Fruit fly (Drosophila melanogaster) whole organism, embryonic: ENCODE results near the gene CG4597.

ENCODE experiments used
- Bdp1 ChIP-seq: fragments of 200-800 bp; sonication (Bioruptor generic); optimal IDR thresholded peaks from 3 replicates; lab custom pipeline; 2016; ENCODE audit warnings: missing biosample characterization, missing genetic modification characterization
- Blimp-1 ChIP-seq: fragments of 200-800 bp; sonication (Bioruptor generic); optimal IDR thresholded peaks from 3 replicates; lab custom pipeline; 2018; ENCODE audit warnings: missing biosample characterization, missing genetic modification characterization, mild to moderate bottlenecking, moderate library complexity, missing genetic modification reagents
- CG10274 ChIP-seq: fragments of 200-800 bp; sonication (Bioruptor generic); optimal IDR thresholded peaks from 3 replicates; lab custom pipeline; 2017; ENCODE audit warnings: missing biosample characterization, mild to moderate bottlenecking, missing genetic modification characterization
- CG12104 ChIP-seq: fragments of 200-800 bp; sonication (Bioruptor generic); optimal IDR thresholded peaks from 3 replicates; lab custom pipeline; 2016; ENCODE audit warnings: missing biosample characterization, missing genetic modification characterization
- CG12236 ChIP-seq: fragments of 200-800 bp; sonication (Bioruptor generic); optimal IDR thresholded peaks from 2 replicates; lab custom pipeline; 2016; ENCODE audit warnings: missing biosample characterization, missing genetic modification characterization
- CG13775 ChIP-seq: fragments of 200-800 bp; sonication (Bioruptor generic); optimal IDR thresholded peaks from 3 replicates; lab custom pipeline; 2017; ENCODE audit warnings: missing biosample characterization, mild to moderate bottlenecking, missing genetic modification characterization
- CG14965 ChIP-seq: fragments of 200-800 bp; sonication (Bioruptor generic); optimal IDR thresholded peaks from 2 replicates; lab custom pipeline; 2016; ENCODE audit warnings: missing biosample characterization, missing genetic modification characterization, borderline replicate concordance
- CG15073 ChIP-seq: fragments of 200-800 bp; sonication (Bioruptor generic); optimal IDR thresholded peaks from 2 replicates; lab custom pipeline; 2016; ENCODE audit warnings: missing biosample characterization, missing genetic modification characterization
- CG15601 ChIP-seq: fragments of 200-800 bp; sonication (Bioruptor generic); optimal IDR thresholded peaks from 3 replicates; lab custom pipeline; 2019; ENCODE audit warnings: missing biosample characterization, mild to moderate bottlenecking, missing genetic modification characterization, moderate library complexity
- CG17328 ChIP-seq: fragments of 200-800 bp; sonication (Bioruptor generic); IDR thresholded peaks from 2 replicates; pipeline ENCODE4 v1.3.6; 2022; ENCODE audit warnings: missing biosample characterization, missing genetic modification characterization
- CG17829 ChIP-seq: fragments of 200-800 bp; optimal IDR thresholded peaks from 2 replicates; lab custom pipeline; 2019; ENCODE audit warnings: missing biosample characterization, mild to moderate bottlenecking, missing genetic modification characterization, moderate library complexity
- CG18619 ChIP-seq: fragments of 200-800 bp; sonication (Bioruptor generic); optimal IDR thresholded peaks from 3 replicates; lab custom pipeline; 2017; ENCODE audit warnings: missing biosample characterization, mild to moderate bottlenecking, missing genetic modification characterization
- CG30431 ChIP-seq: fragments of 200-800 bp; sonication (Bioruptor generic); optimal IDR thresholded peaks from 2 replicates; lab custom pipeline; 2017; ENCODE audit warnings: missing biosample characterization, missing genetic modification characterization
- CG31365 ChIP-seq: fragments of 200-800 bp; sonication (Bioruptor generic); optimal IDR thresholded peaks from 2 replicates; lab custom pipeline; 2018; ENCODE audit warnings: missing biosample characterization, mild to moderate bottlenecking, missing genetic modification characterization
- CG3163 ChIP-seq: fragments of 200-800 bp; sonication (Bioruptor generic); optimal IDR thresholded peaks from 3 replicates; lab custom pipeline; 2016; ENCODE audit warnings: missing biosample characterization, missing genetic modification characterization
- CG34376 ChIP-seq: fragments of 200-800 bp; sonication (Bioruptor generic); optimal IDR thresholded peaks from 2 replicates; lab custom pipeline; 2018; ENCODE audit warnings: missing biosample characterization, mild to moderate bottlenecking, missing genetic modification characterization
- CG4404 ChIP-seq: fragments of 200-800 bp; sonication (Bioruptor generic); IDR thresholded peaks from 2 replicates; pipeline ENCODE4 v1.3.6; 2022; ENCODE audit warnings: missing biosample characterization, missing genetic modification characterization
- CG7786 ChIP-seq: fragments of 200-800 bp; sonication (Bioruptor generic); optimal IDR thresholded peaks from 2 replicates; lab custom pipeline; 2016; ENCODE audit warnings: missing biosample characterization, missing genetic modification characterization
- CG7839 ChIP-seq: fragments of 200-800 bp; sonication (Bioruptor generic); optimal IDR thresholded peaks from 3 replicates; lab custom pipeline; 2018; ENCODE audit warnings: missing biosample characterization, mild to moderate bottlenecking, missing genetic modification characterization, moderate library complexity
- CG8388 ChIP-seq: fragments of 200-800 bp; sonication (Bioruptor generic); optimal IDR thresholded peaks from 2 replicates; lab custom pipeline; 2019; ENCODE audit warnings: missing biosample characterization, mild to moderate bottlenecking, missing genetic modification characterization, moderate library complexity
- CG9609 ChIP-seq: fragments of 200-800 bp; sonication (Bioruptor generic); optimal IDR thresholded peaks from 3 replicates; lab custom pipeline; 2016; ENCODE audit warnings: missing biosample characterization, missing genetic modification characterization
- Dll ChIP-seq: fragments of 200-800 bp; sonication (Bioruptor generic); IDR thresholded peaks from 4 replicates; pipeline ENCODE4 v1.3.6; 2022; ENCODE audit warnings: missing biosample characterization, missing genetic modification characterization; ENCODE audit not compliant: partially characterized antibody
- HHEX ChIP-seq: fragments of 200-800 bp; sonication (Bioruptor generic); optimal IDR thresholded peaks from 3 replicates; lab custom pipeline; 2017; ENCODE audit warnings: missing biosample characterization, mild to moderate bottlenecking, missing genetic modification characterization, missing genetic modification reagents
- Max ChIP-seq: fragments of 200-800 bp; sonication (Bioruptor generic); optimal IDR thresholded peaks from 2 replicates; lab custom pipeline; 2016; ENCODE audit warnings: missing biosample characterization, mild to moderate bottlenecking, missing genetic modification characterization
- Med ChIP-seq: fragments of 200-800 bp; sonication (Bioruptor generic); peaks from one replicate; lab custom pipeline; 2016; ENCODE audit warnings: missing biosample characterization, missing genetic modification characterization, mild to moderate bottlenecking, inconsistent platforms, moderate library complexity
- NFAT ChIP-seq: fragments of 200-800 bp; sonication (Bioruptor generic); IDR thresholded peaks from 2 replicates; pipeline ENCODE4 v1.3.6; 2022; ENCODE audit warnings: missing biosample characterization, missing genetic modification characterization
- Neu2 ChIP-seq: fragments of 200-800 bp; sonication (Bioruptor generic); optimal IDR thresholded peaks from 3 replicates; lab custom pipeline; 2016; ENCODE audit warnings: missing biosample characterization, missing genetic modification characterization, borderline replicate concordance
- Oli ChIP-seq: fragments of 200-800 bp; sonication (Bioruptor generic); optimal IDR thresholded peaks from 2 replicates; lab custom pipeline; 2018; ENCODE audit warnings: missing biosample characterization, mild to moderate bottlenecking, missing genetic modification characterization, moderate library complexity
- Optix ChIP-seq: fragments of 200-800 bp; sonication (Bioruptor generic); IDR thresholded peaks from 3 replicates; pipeline ENCODE4 v1.3.6; 2022; ENCODE audit warnings: missing biosample characterization, missing genetic modification characterization
- Taf1 ChIP-seq: fragments of 200-800 bp; sonication (Bioruptor generic); IDR thresholded peaks from 2 replicates; pipeline ENCODE4 v1.3.6; 2022; ENCODE audit warnings: missing biosample characterization, missing genetic modification characterization
- ab ChIP-seq: fragments of 200-800 bp; sonication (Bioruptor generic); optimal IDR thresholded peaks from 2 replicates; lab custom pipeline; 2016; ENCODE audit warnings: missing biosample characterization, missing genetic modification characterization
- ap ChIP-seq: fragments of 200-800 bp; sonication (Bioruptor generic); IDR thresholded peaks from 2 replicates; pipeline ENCODE4 v1.3.6; 2022; ENCODE audit warnings: missing biosample characterization, missing genetic modification characterization
- bbx ChIP-seq: fragments of 200-800 bp; sonication (Bioruptor generic); IDR thresholded peaks from 2 replicates; pipeline ENCODE4 v1.3.6; 2022; ENCODE audit warnings: missing biosample characterization, missing genetic modification characterization; ENCODE audit not compliant: partially characterized antibody
- br ChIP-seq: fragments of >200 bp; optimal IDR thresholded peaks from 2 replicates; lab custom pipeline; 2017
- crc ChIP-seq: fragments of 200-800 bp; sonication (Bioruptor generic); optimal IDR thresholded peaks from 2 replicates; lab custom pipeline; 2016; ENCODE audit warnings: missing biosample characterization, missing genetic modification characterization
- crol ChIP-seq: fragments of 200-800 bp; sonication (Bioruptor generic); IDR thresholded peaks from 2 replicates; pipeline ENCODE4 v1.3.6; 2022; ENCODE audit warnings: missing biosample characterization, missing genetic modification characterization
- dimm ChIP-seq: fragments of 200-800 bp; sonication (Bioruptor generic); IDR thresholded peaks from 2 replicates; pipeline ENCODE4 v1.3.6; 2022; ENCODE audit warnings: missing biosample characterization, missing genetic modification characterization
- dmrt11E ChIP-seq: fragments of 200-800 bp; sonication (Bioruptor generic); optimal IDR thresholded peaks from 3 replicates; lab custom pipeline; 2018; ENCODE audit warnings: missing biosample characterization, mild to moderate bottlenecking, missing genetic modification characterization, moderate library complexity
- dysf ChIP-seq: fragments of 200-800 bp; sonication (Bioruptor generic); IDR thresholded peaks from 3 replicates; pipeline ENCODE4 v1.3.6; 2022; ENCODE audit warnings: missing biosample characterization, missing genetic modification characterization
- gem ChIP-seq: fragments of 200-800 bp; sonication (Bioruptor generic); optimal IDR thresholded peaks from 2 replicates; lab custom pipeline; 2019; ENCODE audit warnings: missing biosample characterization, mild to moderate bottlenecking, missing genetic modification characterization, moderate library complexity
- h ChIP-seq: fragments of >200 bp; optimal IDR thresholded peaks from 2 replicates; lab custom pipeline; 2017
- hth ChIP-seq: fragments of >200 bp; optimal IDR thresholded peaks from 2 replicates; lab custom pipeline; 2017; ENCODE audit warnings: inconsistent platforms
- jigr1 ChIP-seq: fragments of 200-800 bp; sonication (Bioruptor generic); IDR thresholded peaks from 3 replicates; pipeline ENCODE4 v1.3.6; 2022; ENCODE audit warnings: missing biosample characterization, missing genetic modification characterization
- lab ChIP-seq: fragments of 200-800 bp; sonication (Bioruptor generic); optimal IDR thresholded peaks from 3 replicates; lab custom pipeline; 2017; ENCODE audit warnings: missing biosample characterization, missing genetic modification characterization, mild to moderate bottlenecking, moderate library complexity, missing genetic modification reagents
- otp ChIP-seq: fragments of 200-800 bp; sonication (Bioruptor generic); IDR thresholded peaks from 3 replicates; pipeline ENCODE4, ENCODE4 v1.3.6; 2022; ENCODE audit warnings: missing biosample characterization, missing genetic modification characterization
- pb ChIP-seq: fragments of 200-800 bp; sonication (Bioruptor generic); optimal IDR thresholded peaks from 3 replicates; lab custom pipeline; 2016; ENCODE audit warnings: missing biosample characterization, missing genetic modification characterization
- ranshi ChIP-seq: fragments of 200-800 bp; sonication (Bioruptor generic); IDR thresholded peaks from 2 replicates; pipeline ENCODE4 v1.3.6; 2022; ENCODE audit warnings: missing biosample characterization, missing genetic modification characterization
- row ChIP-seq: fragments of 200-800 bp; sonication (Bioruptor generic); IDR thresholded peaks from 3 replicates; pipeline ENCODE4 v1.3.6; 2022; ENCODE audit warnings: missing biosample characterization, missing genetic modification characterization
- sens ChIP-seq: fragments of 200-800 bp; sonication (Bioruptor generic); peaks from one replicate; lab custom pipeline; 2016; ENCODE audit warnings: missing biosample characterization, missing genetic modification characterization
- so ChIP-seq: fragments of 200-800 bp; sonication (Bioruptor generic); IDR thresholded peaks from 3 replicates; pipeline ENCODE4 v1.3.6; 2022; ENCODE audit warnings: missing biosample characterization, missing genetic modification characterization
- sob ChIP-seq: fragments of 200-800 bp; sonication (Bioruptor generic); IDR thresholded peaks from 2 replicates; pipeline ENCODE4 v1.3.6; 2022; ENCODE audit warnings: missing biosample characterization, missing genetic modification characterization
- ttk ChIP-seq: fragments of 200-800 bp; sonication (Bioruptor generic); IDR thresholded peaks from 2 replicates; pipeline ENCODE4 v2.1.2; 2022; ENCODE audit warnings: missing biosample characterization, missing genetic modification characterization
- unpg ChIP-seq: fragments of 200-800 bp; sonication (Bioruptor generic); optimal IDR thresholded peaks from 3 replicates; lab custom pipeline; 2018; ENCODE audit warnings: missing biosample characterization, mild to moderate bottlenecking, missing genetic modification characterization, moderate library complexity

Gene CG4597

dm6 chr3L:5152354-5152806, 23.1 kb downstream of the CG4597 start, which contains the start of the genes Gen and Srp54k (continued):
- TF ChIP-seq Oli (tag; lab: Kevin White, UChicago) (peak; percentile 7), br (lab: Kevin White, UChicago) (no peak), CG14965 (GFP tag; lab: Kevin White, UChicago) (no peak), pb (no peak), CG17328 (GFP tag; lab: Robert Waterston, UW) (no peak), Blimp-1 (no peak), Max (GFP tag; lab: Kevin White, UChicago) (no peak), CG4404 (peak; percentile 36; the same call in 1 of the 2 replicates), ab (GFP tag; lab: Kevin White, UChicago) (no peak), CG34376 (GFP tag; lab: Kevin White, UChicago) (no peak), crc (GFP tag; lab: Kevin White, UChicago) (no peak), Optix (GFP tag; lab: Robert Waterston, UW) (no peak), h (lab: Kevin White, UChicago) (no peak), CG12104 (GFP tag; lab: Kevin White, UChicago) (no peak), hth (lab: Kevin White, UChicago) (no peak), CG12236 (no peak), ap (GFP tag; lab: Robert Waterston, UW) (no peak), CG3163 (GFP tag; lab: Kevin White, UChicago) (no peak), ranshi (GFP tag; lab: Robert Waterston, UW) (no peak), Bdp1 (no peak), bbx (no peak), Med (GFP tag; lab: Kevin White, UChicago) (peak; percentile 85), CG7839 (tag; lab: Kevin White, UChicago) (no peak), Neu2 (GFP tag; lab: Kevin White, UChicago) (no peak), jigr1 (GFP tag; lab: Robert Waterston, UW) (no peak), CG31365 (tag; lab: Kevin White, UChicago) (no peak), CG18619 (GFP tag; lab: Kevin White, UChicago) (peak; percentile 34), CG17829 (tag; lab: Kevin White, UChicago) (no peak), dimm (no peak), Taf1 (GFP tag; lab: Robert Waterston, UW) (no peak), CG8388 (GFP tag; lab: Kevin White, UChicago) (no peak), lab (no peak), unpg (GFP tag; lab: Kevin White, UChicago) (no peak), so (no peak), CG15601 (tag; lab: Kevin White, UChicago) (peak; percentile 46), dysf (GFP tag; lab: Robert Waterston, UW) (peak; percentile 58), CG10274 (GFP tag; lab: Kevin White, UChicago) (no peak), sob (peak; percentile 63), CG13775 (peak; percentile 49), crol (GFP tag; lab: Robert Waterston, UW) (no peak), NFAT (0 out of 2 replicates have a peak, but pooled peaks have one; percentile 6), HHEX (GFP tag; lab: Kevin White, UChicago) (no peak), CG7786 (GFP tag; lab: Kevin White, UChicago) (no peak), otp (GFP tag; lab: Robert Waterston, UW) (no peak), ttk (GFP tag; lab: Robert Waterston, UW) (no peak), CG30431 (GFP tag; lab: Kevin White, UChicago) (no peak), CG15073 (GFP tag; lab: Kevin White, UChicago) (no peak), Dll (GFP tag; lab: Robert Waterston, UW) (peak; percentile 48; the same call in 2 of the 4 replicates), CG9609 (GFP tag; lab: Kevin White, UChicago) (no peak), sens (GFP tag; lab: Kevin White, UChicago) (peak; percentile 84), row (GFP tag; lab: Robert Waterston, UW) (peak; percentile 91), gem (tag; lab: Kevin White, UChicago) (no peak), dmrt11E (tag; lab: Kevin White, UChicago) (peak; percentile 36)
